Fruit fly (Drosophila melanogaster): ENCODE data around the gene CG1971.

The CG1971 gene

DNA sequence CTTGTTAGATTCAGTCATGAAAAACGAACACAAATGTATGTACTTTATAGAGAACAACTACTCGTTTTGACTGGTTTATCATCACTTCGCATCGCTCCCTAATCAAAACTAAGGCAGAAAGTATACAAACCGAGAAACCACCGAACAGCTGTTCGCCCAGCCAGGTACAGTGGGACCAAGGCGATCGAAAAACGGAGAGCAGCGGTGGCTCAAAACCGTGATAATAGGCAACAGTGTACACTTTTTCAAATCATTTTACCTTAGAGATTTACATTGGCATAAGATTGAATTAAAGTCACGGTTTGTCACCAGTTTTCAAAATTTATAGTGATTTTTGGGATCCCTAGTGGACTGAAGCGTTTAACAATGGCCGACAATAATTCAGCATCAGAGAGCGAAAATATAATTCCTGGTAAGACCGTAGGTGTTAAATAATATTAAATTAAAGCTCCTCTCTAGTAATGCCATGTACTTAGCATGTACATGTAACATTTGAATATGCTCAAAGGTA lies at the start of gene CG1971, which contains the start of gene CG42233:
TSS of gene CG1971 (plus strand) at position 241 of the 511 bp plus-strand sequence.
TSS of gene CG42233 (minus strand) at position 51 of the 511 bp plus-strand sequence.
- TF ChIP-seq noc (tag; optimal IDR thresholded peaks at IDR 0.05), result no peak

dm6 chr3R:31758587-31759167 lies 46.6 kb upstream of the CG1971 start, which contains the start of gene CG2187:
Gene CG2187 (minus strand): TSS chr3R:31758637.
- peak; percentile 79 for TF ChIP-seq noc (tag; optimal IDR thresholded peaks at IDR 0.05)

DNA sequence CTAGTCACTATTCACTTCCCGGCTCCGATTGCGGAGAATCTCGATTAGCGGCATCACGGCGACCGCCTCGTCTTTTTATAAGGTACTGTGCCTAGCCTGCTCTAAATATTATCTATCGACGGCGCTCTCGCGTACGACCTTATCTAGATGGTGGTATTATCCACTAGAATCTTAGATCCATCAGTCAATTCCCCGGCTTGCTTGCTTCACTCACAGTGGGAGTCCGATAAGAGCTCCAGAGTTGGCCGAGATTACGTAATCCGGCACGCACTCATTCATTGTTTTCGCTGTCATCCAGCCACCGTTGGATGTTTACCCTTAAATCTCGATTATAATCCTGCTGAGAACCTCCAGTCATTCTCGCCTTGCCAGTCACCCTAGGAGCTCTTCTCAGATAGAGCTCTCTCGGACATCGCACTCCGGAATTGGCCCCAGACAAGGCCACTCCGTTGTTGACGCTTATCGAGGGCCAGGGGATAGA lies 43.7 kb upstream of the CG1971 start, which contains the start of gene Smvt:
TSS of gene Smvt (minus strand) at position 51 of the 481 bp plus-strand sequence.
- TF ChIP-seq noc (tag; optimal IDR thresholded peaks at IDR 0.05), result peak; percentile 4

dm6 chr3R:31762672-31763071 lies 42.6 kb upstream of the CG1971 start:
- no peak for TF ChIP-seq noc (tag; optimal IDR thresholded peaks at IDR 0.05)

- no peak for TF ChIP-seq noc (tag; optimal IDR thresholded peaks at IDR 0.05)
Measured at dm6 chr3R:31764672-31765071, 40.6 kb upstream of the CG1971 start, which contains the start of gene CG2150. Gene CG2150 (minus strand): TSS chr3R:31764772.

dm6 chr3R:31765145-31765544 lies 40.1 kb upstream of the CG1971 start:
- TF ChIP-seq noc (tag; optimal IDR thresholded peaks at IDR 0.05), result no peak

- no peak for TF ChIP-seq noc (tag; optimal IDR thresholded peaks at IDR 0.05)
Measured at dm6 chr3R:31767528-31767927, 37.7 kb upstream of the CG1971 start.

DNA sequence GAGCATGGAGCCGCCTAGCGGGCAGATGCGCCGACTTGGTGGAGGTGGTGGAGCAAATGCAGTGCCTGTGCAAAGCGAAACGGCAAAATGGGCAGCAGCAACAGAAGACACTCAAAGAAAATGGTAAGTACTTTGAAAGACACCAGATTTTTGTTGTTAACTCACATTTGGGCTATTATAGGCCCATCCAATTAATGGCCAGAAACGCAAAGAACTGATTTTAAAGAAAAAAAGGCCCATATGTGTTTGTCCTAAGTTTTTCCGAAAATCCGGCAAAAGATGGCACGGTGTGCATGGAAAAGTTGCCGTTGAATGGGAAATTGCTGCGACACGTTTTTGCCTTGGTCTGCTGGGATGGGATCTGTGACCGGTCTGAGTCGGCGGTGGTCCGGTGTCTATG lies 37.1 kb upstream of the CG1971 start:
- TF ChIP-seq noc (tag; optimal IDR thresholded peaks at IDR 0.05), result no peak

- no peak for TF ChIP-seq noc (tag; optimal IDR thresholded peaks at IDR 0.05)
Measured at dm6 chr3R:31771790-31772576, 33.3 kb upstream of the CG1971 start, which contains the start of the genes betaGlu and sip3. Gene betaGlu (minus strand): TSS chr3R:31771848. Gene sip3 (plus strand): TSS chr3R:31772219.

- peak; percentile 66 for TF ChIP-seq noc (tag; optimal IDR thresholded peaks at IDR 0.05)
Measured at dm6 chr3R:31776583-31777362, 28.5 kb upstream of the CG1971 start, which contains the start of the genes CG2126 and faf. Gene CG2126 (minus strand): TSS chr3R:31776652. Gene faf (plus strand): TSS chr3R:31777020.

dm6 chr3R:31777482-31778165 lies 27.6 kb upstream of the CG1971 start:
- TF ChIP-seq noc (tag; optimal IDR thresholded peaks at IDR 0.05), result no peak

- no peak for TF ChIP-seq noc (tag; optimal IDR thresholded peaks at IDR 0.05)
Measured at dm6 chr3R:31793664-31794417, 11.4 kb upstream of the CG1971 start, which contains the start of the genes Mccc1 and Acf. Gene Mccc1 (minus strand): TSS chr3R:31793907. Gene Acf (plus strand): TSS chr3R:31793981.

DNA sequence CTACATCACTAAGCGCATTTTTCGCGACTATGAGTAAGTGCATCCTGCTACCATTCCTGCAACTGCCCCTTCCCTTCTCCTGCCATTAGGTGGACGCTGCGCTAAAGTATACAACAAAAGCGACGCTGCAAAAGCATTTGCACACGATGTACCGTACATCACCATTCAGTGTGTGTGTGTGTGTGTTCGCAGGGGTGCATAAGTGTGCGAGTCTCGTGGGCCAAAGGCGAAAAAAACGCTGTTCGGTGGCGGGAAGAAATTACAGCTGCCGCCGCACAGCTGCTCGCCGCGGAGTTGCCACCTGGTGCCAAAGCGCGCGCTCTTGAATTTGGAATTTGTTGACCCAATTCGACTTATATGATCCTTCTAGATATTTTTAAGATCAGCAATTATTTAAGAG lies 10.8 kb upstream of the CG1971 start:
- no peak for TF ChIP-seq noc (tag; optimal IDR thresholded peaks at IDR 0.05)

DNA sequence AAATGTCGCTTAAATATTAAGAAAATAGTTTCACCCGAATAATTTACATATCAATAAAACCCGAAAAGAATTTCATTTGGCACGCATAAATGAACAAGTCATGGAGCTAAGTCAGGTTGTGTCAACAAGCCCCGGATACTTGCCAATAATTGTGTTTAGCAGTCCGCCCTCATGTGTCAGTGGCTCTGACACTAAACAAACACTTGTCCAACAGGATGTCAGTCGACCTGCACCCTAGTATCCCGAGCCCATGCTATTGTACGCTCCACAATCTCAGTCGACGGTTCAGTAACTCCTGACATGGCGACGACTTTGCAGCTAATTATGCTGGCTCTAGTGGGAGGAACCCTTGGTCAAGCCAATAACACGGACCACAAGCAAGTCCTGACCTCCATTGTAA lies 4.6 kb upstream of the CG1971 start, which contains the start of gene Ir100a:
TSS of gene Ir100a (plus strand) at position 301 of the 400 bp plus-strand sequence.
- TF ChIP-seq noc (tag; optimal IDR thresholded peaks at IDR 0.05), result no peak

All from whole organism, larva.